Worm (Caenorhabditis elegans): ENCODE measurements around the gene fbxa-105.

- TF ChIP-seq elt-3 (tag; optimal IDR thresholded peaks at IDR 0.05) (no peak), ama-1 (optimal IDR thresholded peaks at IDR 0.05) (no peak), nhr-76 (tag; optimal IDR thresholded peaks at IDR 0.05) (no peak), lin-15B (tag; optimal IDR thresholded peaks at IDR 0.05) (no peak), lin-39 (tag; optimal IDR thresholded peaks at IDR 0.05) (no peak), mdl-1 (tag; optimal IDR thresholded peaks at IDR 0.05) (no peak), unc-62 (GFP tag; optimal IDR thresholded peaks at IDR 0.05) (no peak), eor-1 (tag; optimal IDR thresholded peaks at IDR 0.05) (no peak), nhr-25 (tag; optimal IDR thresholded peaks at IDR 0.05) (no peak), skn-1 (tag; optimal IDR thresholded peaks at IDR 0.05) (no peak), nhr-77 (tag; optimal IDR thresholded peaks at IDR 0.05) (no peak), daf-12 (tag; optimal IDR thresholded peaks at IDR 0.05) (no peak), fos-1 (tag; optimal IDR thresholded peaks at IDR 0.05) (no peak)
Measured at ce11 chrV:7426594-7426993, 34.8 kb upstream of the fbxa-105 start, which contains the start of gene srw-68.
